Fruit fly (Drosophila melanogaster) whole organism, adult: ENCODE data around the gene CG31517.
A peak's percentile ranks its signal among the peaks of the same experiment; 100 is the strongest.

Experiments used
- CG11617 ChIP-seq: fragments of 200-800 bp; sonication (Bioruptor generic); optimal IDR thresholded peaks from 2 replicates; lab custom pipeline; 2017; ENCODE audit warnings: mild to moderate bottlenecking, missing biosample characterization, missing genetic modification reagents, missing genetic modification characterization
- CG12768 ChIP-seq: fragments of 200-800 bp; sonication (Bioruptor generic); optimal IDR thresholded peaks from 2 replicates; lab custom pipeline; 2017; ENCODE audit warnings: missing biosample characterization, missing genetic modification characterization, mild to moderate bottlenecking, moderate library complexity, missing genetic modification reagents
- CG14711 ChIP-seq: fragments of 200-800 bp; sonication (Bioruptor generic); optimal IDR thresholded peaks from 2 replicates; lab custom pipeline; 2018; ENCODE audit warnings: missing biosample characterization, mild to moderate bottlenecking, missing genetic modification characterization, moderate library complexity
- CG1620 ChIP-seq: fragments of 200-800 bp; sonication (Bioruptor generic); optimal IDR thresholded peaks from 2 replicates; lab custom pipeline; 2016; ENCODE audit warnings: missing biosample characterization, missing genetic modification characterization
- CG33017 ChIP-seq: fragments of 200-800 bp; sonication (Bioruptor generic); optimal IDR thresholded peaks from 2 replicates; lab custom pipeline; 2018; ENCODE audit warnings: missing biosample characterization, mild to moderate bottlenecking, missing genetic modification characterization, moderate library complexity
- CG5204 ChIP-seq: fragments of 200-800 bp; sonication (Bioruptor generic); optimal IDR thresholded peaks from 2 replicates; lab custom pipeline; 2016; ENCODE audit warnings: missing biosample characterization, missing genetic modification characterization
- CG7045 ChIP-seq: fragments of 200-800 bp; sonication (Bioruptor generic); optimal IDR thresholded peaks from 2 replicates; lab custom pipeline; 2017; ENCODE audit warnings: missing biosample characterization, mild to moderate bottlenecking, missing genetic modification characterization
- CG7101 ChIP-seq: fragments of 200-800 bp; sonication (Bioruptor generic); optimal IDR thresholded peaks from 2 replicates; lab custom pipeline; 2018; ENCODE audit warnings: missing biosample characterization, mild to moderate bottlenecking, missing genetic modification characterization, moderate library complexity
- Clk ChIP-seq: fragments of 200-800 bp; sonication (Bioruptor generic); optimal IDR thresholded peaks from 2 replicates; lab custom pipeline; 2017; ENCODE audit warnings: missing biosample characterization, missing genetic modification characterization
- Crg-1 ChIP-seq: fragments of 200-800 bp; sonication (Bioruptor generic); optimal IDR thresholded peaks from 2 replicates; lab custom pipeline; 2016; ENCODE audit warnings: missing biosample characterization, missing genetic modification characterization
- Hr96 ChIP-seq: fragments of 200-800 bp; sonication (Bioruptor generic); optimal IDR thresholded peaks from 2 replicates; lab custom pipeline; 2016; ENCODE audit warnings: missing biosample characterization, missing genetic modification characterization
- Mnt ChIP-seq: fragments of 200-800 bp; sonication (Bioruptor generic); optimal IDR thresholded peaks from 2 replicates; lab custom pipeline; 2016; ENCODE audit warnings: missing biosample characterization, mild to moderate bottlenecking, missing genetic modification characterization
- bab1 ChIP-seq: fragments of 200-800 bp; sonication (Bioruptor generic); optimal IDR thresholded peaks from 3 replicates; lab custom pipeline; 2019; ENCODE audit warnings: missing biosample characterization, mild to moderate bottlenecking, missing genetic modification characterization, moderate library complexity
- cic ChIP-seq: fragments of 200-800 bp; sonication (Bioruptor generic); optimal IDR thresholded peaks from 2 replicates; lab custom pipeline; 2017; ENCODE audit warnings: missing biosample characterization, mild to moderate bottlenecking, missing genetic modification characterization, moderate library complexity
- cnc ChIP-seq, 2 experiments: fragments of >200 bp; optimal IDR thresholded peaks; 2 replicates each; lab custom pipeline; 2017
- kay ChIP-seq: fragments of 200-800 bp; sonication (Bioruptor generic); peaks from one replicate; lab custom pipeline; 2016; ENCODE audit warnings: missing biosample characterization, missing genetic modification characterization, borderline replicate concordance
- ovo ChIP-seq: fragments of 200-800 bp; sonication (Bioruptor generic); optimal IDR thresholded peaks from 2 replicates; lab custom pipeline; 2016; ENCODE audit warnings: missing biosample characterization, missing genetic modification characterization
- pad ChIP-seq: fragments of 200-800 bp; sonication (Bioruptor generic); optimal IDR thresholded peaks from 3 replicates; lab custom pipeline; 2017; ENCODE audit warnings: missing biosample characterization, missing genetic modification characterization, mild to moderate bottlenecking, moderate library complexity, missing genetic modification reagents
- tj ChIP-seq: fragments of 200-800 bp; sonication (Bioruptor generic); optimal IDR thresholded peaks from 3 replicates; lab custom pipeline; 2017; ENCODE audit warnings: missing biosample characterization, mild to moderate bottlenecking, missing genetic modification characterization, moderate library complexity
- toe ChIP-seq: fragments of 200-800 bp; sonication (Bioruptor generic); optimal IDR thresholded peaks from 2 replicates; lab custom pipeline; 2016; ENCODE audit warnings: missing biosample characterization, missing genetic modification characterization

The CG31517 gene

DNA sequence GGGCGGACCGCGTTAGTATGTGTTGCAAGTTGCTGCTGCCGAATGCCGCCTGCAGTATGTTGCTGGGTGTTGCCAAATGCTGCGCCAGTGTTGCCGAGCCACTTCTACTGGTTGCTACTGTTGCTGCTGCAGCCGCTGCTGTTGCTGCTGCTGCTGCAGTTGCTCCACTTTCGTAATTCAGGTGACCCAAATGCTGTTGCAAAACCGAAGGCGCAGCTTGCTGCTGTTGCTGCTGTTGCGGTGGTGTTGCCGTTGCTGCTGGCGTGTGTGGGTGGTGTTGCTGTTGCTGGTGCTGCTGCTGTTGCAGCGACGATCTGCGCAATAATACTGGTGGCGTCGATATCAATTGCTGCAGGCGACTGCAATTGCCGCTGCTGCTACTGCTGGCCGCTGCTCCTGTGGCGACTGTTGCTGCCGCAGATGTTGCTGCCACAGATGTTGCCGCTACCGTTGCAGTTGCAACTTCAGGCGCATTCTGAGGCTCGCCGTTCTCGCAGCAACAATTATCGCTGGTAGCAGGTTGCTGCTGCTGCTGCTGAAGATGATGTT lies 34.2 kb downstream of the CG31517 start:
- TF ChIP-seq Hr96 (GFP tag; lab: Kevin White, UChicago) (no peak), CG11617 (no peak), CG5204 (GFP tag; lab: Kevin White, UChicago) (no peak), ovo (GFP tag; lab: Kevin White, UChicago) (no peak), CG1620 (GFP tag; lab: Kevin White, UChicago) (no peak), CG14711 (tag; lab: Kevin White, UChicago) (no peak), CG7101 (tag; lab: Kevin White, UChicago) (no peak), cnc (optimal IDR thresholded peaks at IDR 0.05; lab: Kevin White, UChicago) (no peak), pad (GFP tag; lab: Kevin White, UChicago) (no peak), Crg-1 (GFP tag; lab: Kevin White, UChicago) (no peak), cic (GFP tag; lab: Kevin White, UChicago) (no peak), CG33017 (tag; lab: Kevin White, UChicago) (no peak), toe (GFP tag; lab: Kevin White, UChicago) (no peak), bab1 (no peak), CG12768 (GFP tag; lab: Kevin White, UChicago) (no peak), Mnt (GFP tag; lab: Kevin White, UChicago) (no peak), Clk (no peak), kay (GFP tag; lab: Kevin White, UChicago) (no peak), tj (GFP tag; lab: Kevin White, UChicago) (no peak), CG7045 (GFP tag; lab: Kevin White, UChicago) (no peak)

- TF ChIP-seq Crg-1 (GFP tag; lab: Kevin White, UChicago) (peak; percentile 73), CG12768 (GFP tag; lab: Kevin White, UChicago) (peak; percentile 95), CG7101 (tag; lab: Kevin White, UChicago) (peak; percentile 92), bab1 (peak; percentile 93), Clk (peak; percentile 91), Hr96 (GFP tag; lab: Kevin White, UChicago) (peak; percentile 95), kay (GFP tag; lab: Kevin White, UChicago) (no peak), ovo (GFP tag; lab: Kevin White, UChicago) (peak; percentile 19), cnc (optimal IDR thresholded peaks at IDR 0.05; lab: Kevin White, UChicago) (no peak), toe (GFP tag; lab: Kevin White, UChicago) (peak; percentile 91), cic (GFP tag; lab: Kevin White, UChicago) (peak; percentile 94), CG11617 (peak; percentile 94), pad (GFP tag; lab: Kevin White, UChicago) (peak; percentile 84), CG5204 (GFP tag; lab: Kevin White, UChicago) (peak; percentile 91), CG7045 (GFP tag; lab: Kevin White, UChicago) (peak; percentile 91), CG1620 (GFP tag; lab: Kevin White, UChicago) (peak; percentile 78), CG33017 (tag; lab: Kevin White, UChicago) (peak; percentile 91), tj (GFP tag; lab: Kevin White, UChicago) (peak; percentile 79), CG14711 (tag; lab: Kevin White, UChicago) (peak; percentile 87), Mnt (GFP tag; lab: Kevin White, UChicago) (peak; percentile 87)
Observed at dm6 chr3R:13983272-13984032, 35.2 kb downstream of the CG31517 start.

DNA sequence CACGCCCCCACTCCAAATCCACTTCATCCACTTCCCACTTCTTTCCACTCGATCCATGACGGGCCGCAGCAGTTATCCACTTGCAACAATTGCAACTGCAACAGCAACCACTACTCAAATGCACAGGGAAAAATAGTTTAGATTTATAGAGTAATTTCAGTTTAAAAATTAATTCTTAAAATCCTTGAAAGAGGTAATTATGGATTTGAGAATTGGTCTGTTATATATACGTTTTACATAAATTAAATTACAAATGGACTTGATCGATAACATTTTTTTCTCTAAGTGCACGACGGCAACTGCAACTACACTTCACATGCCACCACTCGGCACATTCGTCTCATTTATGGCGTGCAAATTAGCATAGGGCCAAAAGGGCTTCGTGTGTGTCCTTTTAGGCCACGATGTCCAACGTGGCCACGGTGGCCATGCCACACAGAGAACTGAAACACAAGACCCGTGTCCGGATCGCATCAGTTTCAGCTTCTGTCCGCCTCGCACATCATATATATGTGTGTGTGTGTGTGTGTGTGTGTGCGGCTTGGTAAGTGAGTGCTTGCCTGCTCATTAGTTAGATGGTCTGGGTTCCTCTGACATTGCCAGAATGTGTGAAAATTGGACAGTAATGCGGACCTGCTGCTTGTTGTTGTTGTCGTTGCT lies 36.8 kb downstream of the CG31517 start:
- peak; percentile 18 for TF ChIP-seq CG7045 (GFP tag; lab: Kevin White, UChicago)
- TF ChIP-seq CG12768 (GFP tag; lab: Kevin White, UChicago), result peak; percentile 14
- TF ChIP-seq bab1, result no peak
- TF ChIP-seq CG33017 (tag; lab: Kevin White, UChicago), result peak; percentile 9
- TF ChIP-seq CG14711 (tag; lab: Kevin White, UChicago), result peak; percentile 23
- peak; percentile 61 for TF ChIP-seq CG7101 (tag; lab: Kevin White, UChicago)

DNA sequence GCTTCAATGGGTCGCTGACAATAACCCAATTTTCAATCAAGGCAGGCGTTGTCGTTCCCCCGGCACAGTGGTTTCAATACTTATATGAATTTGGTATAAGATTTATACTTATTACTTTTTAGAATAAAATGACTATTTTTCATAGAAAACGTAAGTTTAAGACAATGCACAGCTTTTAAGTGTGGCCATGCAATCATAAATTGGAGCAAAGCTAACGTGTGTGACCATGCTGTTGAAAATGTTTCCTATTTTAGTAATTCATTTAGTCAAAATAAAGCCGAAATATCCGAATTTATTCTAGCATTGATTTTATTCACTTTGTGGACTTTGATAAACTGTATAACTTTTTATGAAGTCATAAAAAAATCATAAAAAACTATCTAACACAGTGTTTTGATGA lies 38.4 kb downstream of the CG31517 start:
- TF ChIP-seq kay (GFP tag; lab: Kevin White, UChicago) (peak; percentile 57), Hr96 (GFP tag; lab: Kevin White, UChicago) (no peak)

- TF ChIP-seq CG7101 (tag; lab: Kevin White, UChicago) (no peak), CG5204 (GFP tag; lab: Kevin White, UChicago) (no peak)
Observed at dm6 chr3R:13988923-13989436, 40.8 kb downstream of the CG31517 start.

- TF ChIP-seq toe (GFP tag; lab: Kevin White, UChicago) (no peak), pad (GFP tag; lab: Kevin White, UChicago) (no peak), CG14711 (tag; lab: Kevin White, UChicago) (no peak), Hr96 (GFP tag; lab: Kevin White, UChicago) (no peak), CG33017 (tag; lab: Kevin White, UChicago) (no peak), Crg-1 (GFP tag; lab: Kevin White, UChicago) (no peak), Mnt (GFP tag; lab: Kevin White, UChicago) (no peak), cnc (optimal IDR thresholded peaks at IDR 0.05; lab: Kevin White, UChicago) (no peak), cic (GFP tag; lab: Kevin White, UChicago) (no peak), CG12768 (GFP tag; lab: Kevin White, UChicago) (no peak), CG5204 (GFP tag; lab: Kevin White, UChicago) (no peak), bab1 (no peak), CG7045 (GFP tag; lab: Kevin White, UChicago) (no peak), CG1620 (GFP tag; lab: Kevin White, UChicago) (no peak)
Observed at dm6 chr3R:13989453-13989852, 41.2 kb downstream of the CG31517 start.
